Worm (Caenorhabditis elegans): ENCODE results near the gene chil-16.

Gene chil-16

DNA sequence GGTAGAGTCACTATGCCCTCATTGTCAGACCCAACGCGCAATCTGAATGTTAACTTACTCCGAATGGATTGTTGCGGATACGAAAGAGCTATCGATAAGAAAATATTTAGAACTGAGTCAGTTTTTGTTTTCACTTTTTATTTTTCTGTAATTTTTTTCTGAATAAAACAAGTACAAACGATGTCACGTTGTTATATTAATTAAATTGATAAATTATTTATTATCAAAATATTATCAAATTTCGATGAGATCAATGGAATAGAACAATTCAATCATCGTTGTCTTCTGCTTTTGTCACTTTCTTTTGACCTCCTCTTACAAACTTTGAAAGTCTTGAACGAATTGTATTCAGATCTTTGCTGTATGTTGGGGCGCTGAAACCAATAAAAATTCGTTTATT is 34.7 kb downstream of the chil-16 start, which contains the start of gene mpz-6:
Gene mpz-6 (minus strand): TSS at position 101 of the 400 bp plus-strand sequence.
- TF ChIP-seq tra-4 (tag; optimal IDR thresholded peaks at IDR 0.05) (no peak), ceh-13 (GFP tag; optimal IDR thresholded peaks at IDR 0.05) (no peak), hmg-4 (GFP tag; optimal IDR thresholded peaks at IDR 0.05) (no peak), hnd-1 (tag; optimal IDR thresholded peaks at IDR 0.05) (no peak)

- no peak for TF ChIP-seq hnd-1 (tag; optimal IDR thresholded peaks at IDR 0.05)
- no peak for TF ChIP-seq B0310.2 (tag; optimal IDR thresholded peaks at IDR 0.05)
- TF ChIP-seq tbx-37 (GFP tag; conservative IDR thresholded peaks at IDR 0.05), result no peak
- no peak for TF ChIP-seq ceh-36 (tag; optimal IDR thresholded peaks at IDR 0.05)
- TF ChIP-seq hmg-4 (GFP tag; optimal IDR thresholded peaks at IDR 0.05), result no peak
- TF ChIP-seq aly-1 (tag; optimal IDR thresholded peaks at IDR 0.05), result no peak
- no peak for TF ChIP-seq scrt-1 (GFP tag; IDR thresholded peaks at IDR 0.05)
- no peak for TF ChIP-seq hmbx-1 (tag; optimal IDR thresholded peaks at IDR 0.05)
- no peak for TF ChIP-seq ceh-13 (GFP tag; optimal IDR thresholded peaks at IDR 0.05)
- TF ChIP-seq ama-1 (optimal IDR thresholded peaks at IDR 0.05), result no peak
- no peak for TF ChIP-seq ets-7 (tag; optimal IDR thresholded peaks at IDR 0.05)
- no peak for TF ChIP-seq tra-4 (tag; optimal IDR thresholded peaks at IDR 0.05)
- no peak for TF ChIP-seq sea-1 (GFP tag; conservative IDR thresholded peaks at IDR 0.05)
- TF ChIP-seq F13C5.2 (tag; optimal IDR thresholded peaks at IDR 0.05), result no peak
- no peak for TF ChIP-seq pes-1 (GFP tag; IDR thresholded peaks at IDR 0.05)
- no peak for TF ChIP-seq flt-1 (GFP tag; IDR thresholded peaks at IDR 0.05)
These were observed 37.9 kb downstream of the chil-16 start, which contains the start of gene Y51B9A.5 for ce11 chrII:9403846-9404245. Y51B9A.5 (plus strand) TSS chrII:9404146.

- TF ChIP-seq sea-1 (GFP tag; conservative IDR thresholded peaks at IDR 0.05) (no peak), tbx-11 (GFP tag; IDR thresholded peaks at IDR 0.05) (no peak), hmg-4 (GFP tag; optimal IDR thresholded peaks at IDR 0.05) (no peak), pes-1 (GFP tag; IDR thresholded peaks at IDR 0.05) (no peak), tra-4 (tag; optimal IDR thresholded peaks at IDR 0.05) (no peak), ama-1 (optimal IDR thresholded peaks at IDR 0.05) (no peak), B0310.2 (tag; optimal IDR thresholded peaks at IDR 0.05) (no peak), F13C5.2 (tag; optimal IDR thresholded peaks at IDR 0.05) (no peak), flt-1 (GFP tag; IDR thresholded peaks at IDR 0.05) (no peak), scrt-1 (GFP tag; IDR thresholded peaks at IDR 0.05) (no peak), tbx-37 (GFP tag; conservative IDR thresholded peaks at IDR 0.05) (no peak), hnd-1 (tag; optimal IDR thresholded peaks at IDR 0.05) (no peak), ets-7 (tag; optimal IDR thresholded peaks at IDR 0.05) (no peak), ceh-36 (tag; optimal IDR thresholded peaks at IDR 0.05) (no peak), ceh-13 (GFP tag; optimal IDR thresholded peaks at IDR 0.05) (no peak), hmbx-1 (tag; optimal IDR thresholded peaks at IDR 0.05) (no peak)
These were observed 38.7 kb downstream of the chil-16 start, which contains the start of gene Y51B9A.6 for ce11 chrII:9403087-9403486. Y51B9A.6 (minus strand) TSS chrII:9403187.

DNA sequence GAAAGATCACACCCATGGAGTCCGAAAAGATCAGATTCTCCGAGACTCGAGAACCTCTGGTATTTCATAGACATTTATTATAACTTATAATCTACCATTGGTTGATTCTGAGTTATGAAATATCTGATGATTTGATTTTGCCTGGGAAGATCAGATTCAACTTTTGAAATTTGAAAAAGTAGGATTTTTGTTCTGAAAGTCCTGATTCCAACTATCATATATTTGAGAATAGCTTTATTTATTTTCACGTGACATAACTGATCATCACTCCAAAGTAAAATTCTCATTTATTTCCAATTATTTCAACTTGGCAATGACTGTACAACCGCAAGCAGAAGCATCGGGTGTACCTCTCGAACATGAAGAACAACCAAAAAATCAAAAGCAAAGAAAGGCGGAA is 42.0 kb downstream of the chil-16 start, which contains the start of gene Y51B9A.7:
Gene Y51B9A.7 (plus strand): TSS at position 301 of the 400 bp plus-strand sequence.
- TF ChIP-seq aly-1 (tag; optimal IDR thresholded peaks at IDR 0.05), result no peak
- no peak for TF ChIP-seq pes-1 (GFP tag; IDR thresholded peaks at IDR 0.05)
- TF ChIP-seq hmg-4 (GFP tag; optimal IDR thresholded peaks at IDR 0.05), result no peak
- no peak for TF ChIP-seq ceh-13 (GFP tag; optimal IDR thresholded peaks at IDR 0.05)
- no peak for TF ChIP-seq B0310.2 (tag; optimal IDR thresholded peaks at IDR 0.05)
- no peak for TF ChIP-seq tra-4 (tag; optimal IDR thresholded peaks at IDR 0.05)
- no peak for TF ChIP-seq flt-1 (GFP tag; IDR thresholded peaks at IDR 0.05)
- no peak for TF ChIP-seq ets-7 (tag; optimal IDR thresholded peaks at IDR 0.05)
- TF ChIP-seq sea-1 (GFP tag; conservative IDR thresholded peaks at IDR 0.05), result no peak

ce11 chrII:9398370-9398901 is 43.3 kb downstream of the chil-16 start, which contains the start of the genes Y51B9A.14 and Y51B9A.8:
Y51B9A.14 (minus strand) TSS chrII:9398470.
Y51B9A.8 (plus strand) TSS chrII:9398851.
- TF ChIP-seq pes-1 (GFP tag; IDR thresholded peaks at IDR 0.05), result no peak
- no peak for TF ChIP-seq B0310.2 (tag; optimal IDR thresholded peaks at IDR 0.05)

ce11 chrII:9397496-9397895 is 44.2 kb downstream of the chil-16 start, which contains the start of gene Y51B9A.9:
Y51B9A.9 (minus strand) TSS chrII:9397596.
- no peak for TF ChIP-seq ceh-36 (tag; optimal IDR thresholded peaks at IDR 0.05)
- no peak for TF ChIP-seq ets-7 (tag; optimal IDR thresholded peaks at IDR 0.05)
- no peak for TF ChIP-seq hmbx-1 (tag; optimal IDR thresholded peaks at IDR 0.05)
- no peak for TF ChIP-seq aly-1 (tag; optimal IDR thresholded peaks at IDR 0.05)
- TF ChIP-seq scrt-1 (GFP tag; IDR thresholded peaks at IDR 0.05), result no peak
- no peak for TF ChIP-seq hnd-1 (tag; optimal IDR thresholded peaks at IDR 0.05)
- no peak for TF ChIP-seq tra-4 (tag; optimal IDR thresholded peaks at IDR 0.05)
- TF ChIP-seq tbx-37 (GFP tag; conservative IDR thresholded peaks at IDR 0.05), result no peak
- TF ChIP-seq flt-1 (GFP tag; IDR thresholded peaks at IDR 0.05), result no peak
- TF ChIP-seq tbx-11 (GFP tag; IDR thresholded peaks at IDR 0.05), result no peak
- TF ChIP-seq sea-1 (GFP tag; conservative IDR thresholded peaks at IDR 0.05), result no peak
- no peak for TF ChIP-seq F13C5.2 (tag; optimal IDR thresholded peaks at IDR 0.05)
- TF ChIP-seq ama-1 (optimal IDR thresholded peaks at IDR 0.05), result no peak
- TF ChIP-seq B0310.2 (tag; optimal IDR thresholded peaks at IDR 0.05), result no peak

DNA sequence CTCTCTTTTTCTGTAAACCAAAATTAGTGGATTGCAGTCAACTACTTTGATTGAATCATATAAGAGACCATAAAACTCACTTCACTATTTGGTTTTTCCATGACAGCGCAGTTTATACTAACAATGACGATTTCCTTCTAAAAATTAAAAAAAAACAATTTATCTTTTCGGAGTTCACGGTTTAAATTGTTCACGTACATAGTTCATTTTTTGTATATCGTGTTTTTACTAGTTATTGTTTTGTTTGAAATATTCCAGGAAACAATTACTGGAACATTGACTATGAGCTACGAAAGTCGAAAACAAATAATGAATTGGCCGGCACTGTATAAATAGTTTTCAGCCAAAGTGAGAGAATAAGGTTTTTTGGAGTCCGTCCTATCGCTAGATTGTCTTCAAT is 49.0 kb downstream of the chil-16 start, which contains the start of gene lido-17:
Gene lido-17 (minus strand): TSS at position 101 of the 400 bp plus-strand sequence.
- TF ChIP-seq ets-7 (tag; optimal IDR thresholded peaks at IDR 0.05) (no peak), scrt-1 (GFP tag; IDR thresholded peaks at IDR 0.05) (no peak), ceh-13 (GFP tag; optimal IDR thresholded peaks at IDR 0.05) (no peak), tbx-37 (GFP tag; conservative IDR thresholded peaks at IDR 0.05) (no peak), B0310.2 (tag; optimal IDR thresholded peaks at IDR 0.05) (no peak), hmg-4 (GFP tag; optimal IDR thresholded peaks at IDR 0.05) (no peak), hmbx-1 (tag; optimal IDR thresholded peaks at IDR 0.05) (no peak), pes-1 (GFP tag; IDR thresholded peaks at IDR 0.05) (no peak), aly-1 (tag; optimal IDR thresholded peaks at IDR 0.05) (no peak), ama-1 (optimal IDR thresholded peaks at IDR 0.05) (no peak), tra-4 (tag; optimal IDR thresholded peaks at IDR 0.05) (no peak), tbx-11 (GFP tag; IDR thresholded peaks at IDR 0.05) (no peak), flt-1 (GFP tag; IDR thresholded peaks at IDR 0.05) (no peak), ceh-36 (tag; optimal IDR thresholded peaks at IDR 0.05) (no peak), F13C5.2 (tag; optimal IDR thresholded peaks at IDR 0.05) (no peak), sea-1 (GFP tag; conservative IDR thresholded peaks at IDR 0.05) (no peak), hnd-1 (tag; optimal IDR thresholded peaks at IDR 0.05) (no peak)

All from whole organism, early embryonic.